Worm (Caenorhabditis elegans) whole organism, L1 larva: Measurements from ENCODE around the gene gro-1.

ENCODE experiments used
- C04F5.9 ChIP-seq: sonication (generic microtip); optimal IDR thresholded peaks from 2 replicates; lab custom pipeline; 2016; ENCODE audit warnings: missing genetic modification characterization, missing compliant biosample characterization
- C16A3.4 ChIP-seq: fragments of 150-350 bp; optimal IDR thresholded peaks from 2 replicates; lab custom pipeline; 2014; ENCODE audit warnings: missing biosample characterization, missing genetic modification characterization
- Y116A8C.19 ChIP-seq: sonication (generic microtip); optimal IDR thresholded peaks from 2 replicates; lab custom pipeline; 2016; ENCODE audit warnings: missing compliant biosample characterization, missing genetic modification characterization, borderline replicate concordance
- alr-1 ChIP-seq: fragments of 200-800 bp; sonication (Bioruptor generic); optimal IDR thresholded peaks from 2 replicates; lab custom pipeline; 2018; ENCODE audit warnings: borderline replicate concordance, mild to moderate bottlenecking, missing genetic modification characterization, missing compliant biosample characterization
- ceh-63 ChIP-seq: fragments of 200-800 bp; sonication (Bioruptor generic); optimal IDR thresholded peaks from 2 replicates; lab custom pipeline; 2018; ENCODE audit warnings: mild to moderate bottlenecking, missing genetic modification characterization, missing compliant biosample characterization
- ceh-8 ChIP-seq: fragments of 200-800 bp; sonication (Bioruptor generic); optimal IDR thresholded peaks from 2 replicates; lab custom pipeline; 2018; ENCODE audit warnings: mild to moderate bottlenecking, missing genetic modification characterization, moderate library complexity, missing compliant biosample characterization
- ceh-82 ChIP-seq, 3 experiments: fragments of 150-350 bp in 1 of 3; sonication (generic microtip) in 2 of 3; optimal IDR thresholded peaks; 2 replicates each; lab custom pipeline; 2014 to 2017; ENCODE audit warnings: missing biosample characterization in 3 of 3, missing genetic modification characterization in 3 of 3
- ceh-88 ChIP-seq: fragments of 200-800 bp; sonication (Bioruptor generic); IDR thresholded peaks from 2 replicates; pipeline ENCODE4 v1.3.6; 2022; ENCODE audit warnings: missing genetic modification characterization, missing compliant biosample characterization
- ceh-90 ChIP-seq: sonication (generic microtip); optimal IDR thresholded peaks from 2 replicates; lab custom pipeline; 2016; ENCODE audit warnings: missing genetic modification characterization, missing compliant biosample characterization
- ces-1 ChIP-seq: fragments of 150-350 bp; optimal IDR thresholded peaks from 2 replicates; lab custom pipeline; 2014; ENCODE audit warnings: missing biosample characterization, missing genetic modification reagents, missing genetic modification characterization
- dpl-1 ChIP-seq, 3 experiments: fragments of 150-350 bp in 2 of 3; sonication (generic microtip) in 1 of 3; optimal IDR thresholded peaks; 2 replicates each; lab custom pipeline; 2014 to 2017; ENCODE audit warnings: missing biosample characterization in 3 of 3, missing genetic modification characterization in 3 of 3, missing genetic modification reagents in 3 of 3
- dsc-1 ChIP-seq: sonication (generic microtip); optimal IDR thresholded peaks from 2 replicates; lab custom pipeline; 2016; ENCODE audit warnings: mild to moderate bottlenecking, missing genetic modification characterization, missing compliant biosample characterization
- efl-3 ChIP-seq: fragments of 200-800 bp; sonication (Bioruptor generic); optimal IDR thresholded peaks from 2 replicates; lab custom pipeline; 2018; ENCODE audit warnings: mild to moderate bottlenecking, missing genetic modification characterization, missing compliant biosample characterization
- elt-2 ChIP-seq: sonication (generic microtip); optimal IDR thresholded peaks from 2 replicates; lab custom pipeline; 2016; ENCODE audit warnings: missing genetic modification characterization, mild to moderate bottlenecking, inconsistent platforms, missing compliant biosample characterization, missing genetic modification reagents
- ets-5 ChIP-seq: fragments of 200-800 bp; sonication (Bioruptor generic); IDR thresholded peaks from 2 replicates; pipeline ENCODE4 v1.3.6; 2022; ENCODE audit warnings: missing genetic modification characterization, missing compliant biosample characterization
- fkh-10 ChIP-seq: sonication (generic microtip); optimal IDR thresholded peaks from 2 replicates; lab custom pipeline; 2017; ENCODE audit warnings: missing biosample characterization, missing genetic modification reagents, missing genetic modification characterization
- fkh-8 ChIP-seq: sonication (generic microtip); optimal IDR thresholded peaks from 2 replicates; lab custom pipeline; 2016; ENCODE audit warnings: mild to moderate bottlenecking, missing genetic modification characterization, missing compliant biosample characterization
- fos-1 ChIP-seq: fragments of 150-350 bp; optimal IDR thresholded peaks from 2 replicates; lab custom pipeline; 2014; ENCODE audit warnings: missing biosample characterization, missing genetic modification characterization
- hlh-17 ChIP-seq: fragments of 200-800 bp; sonication (Bioruptor generic); optimal IDR thresholded peaks from 2 replicates; lab custom pipeline; 2018; ENCODE audit warnings: missing genetic modification characterization, mild to moderate bottlenecking, missing compliant biosample characterization, moderate library complexity, borderline replicate concordance
- hlh-4 ChIP-seq: sonication (generic microtip); optimal IDR thresholded peaks from 2 replicates; lab custom pipeline; 2016; ENCODE audit warnings: mild to moderate bottlenecking, missing genetic modification characterization, missing compliant biosample characterization
- jun-1 ChIP-seq: fragments of 150-350 bp; optimal IDR thresholded peaks from 2 replicates; lab custom pipeline; 2014; ENCODE audit warnings: missing biosample characterization, missing genetic modification reagents, missing genetic modification characterization
- lin-14 ChIP-seq: fragments of 200-800 bp; sonication (Bioruptor generic); optimal IDR thresholded peaks from 2 replicates; lab custom pipeline; 2018; ENCODE audit warnings: mild to moderate bottlenecking, missing genetic modification characterization, moderate library complexity, missing compliant biosample characterization
- lin-15B ChIP-seq: fragments of 150-350 bp; sonication (generic microtip); optimal IDR thresholded peaks from 3 replicates; lab custom pipeline; 2014; ENCODE audit warnings: missing biosample characterization, missing genetic modification characterization
- lir-3 ChIP-seq: sonication (generic microtip); optimal IDR thresholded peaks from 2 replicates; lab custom pipeline; 2016; ENCODE audit warnings: mild to moderate bottlenecking, missing genetic modification characterization, moderate library complexity, missing compliant biosample characterization; ENCODE audit not compliant: poor library complexity
- lsy-2 ChIP-seq, 2 experiments: fragments of 150-350 bp; optimal IDR thresholded peaks; 2 replicates each; lab custom pipeline; 2014; ENCODE audit warnings: missing biosample characterization in 2 of 2, missing genetic modification characterization in 2 of 2
- mdl-1 ChIP-seq, 2 experiments: fragments of 150-350 bp; optimal IDR thresholded peaks; 2 replicates each; lab custom pipeline; 2014 to 2017; ENCODE audit warnings: missing biosample characterization in 2 of 2, missing genetic modification characterization in 2 of 2, inconsistent platforms in 1 of 2
- mep-1 ChIP-seq: fragments of 150-350 bp; optimal IDR thresholded peaks from 2 replicates; lab custom pipeline; 2014; ENCODE audit warnings: missing biosample characterization, missing genetic modification characterization
- nhr-237 ChIP-seq: fragments of 150-350 bp; optimal IDR thresholded peaks from 2 replicates; lab custom pipeline; 2014; ENCODE audit warnings: missing biosample characterization, missing genetic modification characterization
- nhr-28 ChIP-seq: fragments of 150-350 bp; optimal IDR thresholded peaks from 2 replicates; lab custom pipeline; 2014; ENCODE audit warnings: missing biosample characterization, missing genetic modification characterization
- nhr-47 ChIP-seq: sonication (generic microtip); optimal IDR thresholded peaks from 2 replicates; lab custom pipeline; 2016; ENCODE audit warnings: mild to moderate bottlenecking, missing genetic modification characterization, moderate library complexity, missing compliant biosample characterization
- nhr-71 ChIP-seq: sonication (generic microtip); optimal IDR thresholded peaks from 2 replicates; lab custom pipeline; 2016; ENCODE audit warnings: mild to moderate bottlenecking, missing genetic modification characterization, moderate library complexity, missing compliant biosample characterization
- nhr-77 ChIP-seq: fragments of 150-350 bp; optimal IDR thresholded peaks from 2 replicates; lab custom pipeline; 2014; ENCODE audit warnings: missing biosample characterization, missing genetic modification characterization
- nhr-84 ChIP-seq: sonication (generic microtip); optimal IDR thresholded peaks from 2 replicates; lab custom pipeline; 2017; ENCODE audit warnings: missing biosample characterization, missing genetic modification characterization
- nhr-85 ChIP-seq: sonication (generic microtip); peaks from one replicate; lab custom pipeline; 2016; ENCODE audit warnings: missing genetic modification characterization, inconsistent platforms, missing compliant biosample characterization
- pag-3 ChIP-seq: sonication (generic microtip); optimal IDR thresholded peaks from 2 replicates; lab custom pipeline; 2017; ENCODE audit warnings: missing genetic modification characterization, mild to moderate bottlenecking, missing compliant biosample characterization, antibody characterized with exemption, borderline replicate concordance; ENCODE audit not compliant: insufficient read depth
- pax-3 ChIP-seq: fragments of 200-800 bp; sonication (Bioruptor generic); optimal IDR thresholded peaks from 2 replicates; lab custom pipeline; 2018; ENCODE audit warnings: mild to moderate bottlenecking, missing genetic modification characterization, moderate library complexity, missing compliant biosample characterization
- snu-23 ChIP-seq: sonication (generic microtip); optimal IDR thresholded peaks from 2 replicates; lab custom pipeline; 2016; ENCODE audit warnings: missing genetic modification characterization, missing compliant biosample characterization
- sox-4 ChIP-seq: sonication (generic microtip); optimal IDR thresholded peaks from 2 replicates; lab custom pipeline; 2016; ENCODE audit warnings: missing genetic modification characterization, missing compliant biosample characterization
- sup-37 ChIP-seq: fragments of 200-800 bp; sonication (Bioruptor generic); optimal IDR thresholded peaks from 2 replicates; lab custom pipeline; 2018; ENCODE audit warnings: mild to moderate bottlenecking, missing genetic modification characterization, missing compliant biosample characterization
- swsn-7 ChIP-seq: sonication (generic microtip); optimal IDR thresholded peaks from 2 replicates; lab custom pipeline; 2016; ENCODE audit warnings: missing genetic modification characterization, missing compliant biosample characterization
- tbx-2 ChIP-seq: sonication (generic microtip); optimal IDR thresholded peaks from 2 replicates; lab custom pipeline; 2016; ENCODE audit warnings: missing genetic modification characterization, missing compliant biosample characterization
- tlp-1 ChIP-seq: fragments of 150-350 bp; optimal IDR thresholded peaks from 2 replicates; lab custom pipeline; 2014; ENCODE audit warnings: missing biosample characterization, missing genetic modification characterization
- unc-98 ChIP-seq: fragments of 200-800 bp; sonication (Bioruptor generic); IDR thresholded peaks from 2 replicates; pipeline ENCODE4 v1.3.6; 2022; ENCODE audit warnings: missing genetic modification characterization, missing compliant biosample characterization
- xbp-1 ChIP-seq: sonication (generic microtip); optimal IDR thresholded peaks from 2 replicates; lab custom pipeline; 2016; ENCODE audit warnings: missing genetic modification characterization, missing compliant biosample characterization
- ztf-11 ChIP-seq, 2 experiments: sonication (generic microtip); optimal IDR thresholded peaks; 2 replicates each; lab custom pipeline; 2016 to 2017; ENCODE audit warnings: missing genetic modification characterization in 2 of 2, missing biosample characterization in 1 of 2, missing compliant biosample characterization in 1 of 2

Gene gro-1

DNA sequence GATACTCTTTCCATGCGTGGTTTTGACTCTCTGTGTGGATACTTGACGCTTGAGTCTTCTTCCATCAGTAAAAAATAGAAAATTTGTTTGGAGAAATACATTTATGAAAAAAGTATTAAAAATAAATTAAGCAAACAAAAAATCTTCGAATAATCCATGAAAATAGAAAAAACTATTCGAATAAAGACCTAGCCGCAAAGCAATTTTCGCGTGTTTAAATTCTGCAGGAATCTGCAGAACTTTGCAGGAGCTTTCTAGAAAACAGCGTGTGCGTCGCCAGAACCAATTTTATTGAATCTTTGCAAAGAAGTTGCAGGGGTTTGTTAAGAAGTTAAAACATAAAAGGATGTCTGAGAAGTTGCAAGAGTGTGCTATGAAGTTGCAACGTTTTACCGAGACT lies 21.3 kb downstream of the gro-1 start, which contains the start of gene ZC395.11:
ZC395.11 (minus strand) TSS at position 101 of the 400 bp plus-strand sequence.
- TF ChIP-seq efl-3 (no peak), C04F5.9 (tag; lab: Kevin White, UChicago) (no peak), unc-98 (no peak), alr-1 (tag; lab: Kevin White, UChicago) (no peak), dpl-1 (GFP tag; optimal IDR thresholded peaks at IDR 0.05; lab: Kevin White, UChicago) (no peak), lsy-2 (tag; optimal IDR thresholded peaks at IDR 0.05; lab: Kevin White, UChicago) (no peak), jun-1 (no peak), sox-4 (tag; lab: Kevin White, UChicago) (no peak), ceh-88 (GFP tag; lab: Robert Waterston, UW) (no peak), mep-1 (tag; lab: Kevin White, UChicago) (no peak), fkh-8 (tag; lab: Kevin White, UChicago) (no peak), C16A3.4 (no peak), fos-1 (tag; lab: Kevin White, UChicago) (no peak), nhr-71 (tag; lab: Kevin White, UChicago) (no peak), ceh-63 (GFP tag; lab: Kevin White, UChicago) (no peak), swsn-7 (no peak), lir-3 (tag; lab: Kevin White, UChicago) (no peak)

DNA sequence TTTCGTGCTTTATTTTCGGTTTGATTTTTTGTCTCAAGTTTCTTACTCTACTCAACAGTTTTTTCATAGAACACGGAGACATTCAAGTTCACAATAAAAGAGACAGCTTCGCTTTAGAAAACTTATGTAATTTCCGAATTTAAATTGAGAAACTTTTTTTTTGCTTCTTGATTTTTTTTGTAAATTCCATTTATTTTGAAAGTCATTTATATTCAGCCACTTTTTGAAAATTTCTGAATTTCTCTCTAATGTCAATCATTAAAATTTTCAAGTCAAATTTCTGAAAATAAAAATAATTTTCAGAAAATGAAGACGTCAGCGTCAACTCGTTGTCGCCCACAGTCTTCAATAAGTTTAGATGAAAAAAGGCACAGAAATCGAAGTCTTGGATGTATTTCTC lies 23.0 kb downstream of the gro-1 start, which contains the start of gene T15B12.1:
T15B12.1 (plus strand) TSS at position 301 of the 400 bp plus-strand sequence.
- TF ChIP-seq xbp-1 (tag; lab: Kevin White, UChicago) = no peak
- TF ChIP-seq dpl-1 (GFP tag; optimal IDR thresholded peaks at IDR 0.05; lab: Kevin White, UChicago) = no peak
- TF ChIP-seq elt-2 (tag; lab: Kevin White, UChicago) = no peak
- TF ChIP-seq ztf-11 (tag; optimal IDR thresholded peaks at IDR 0.05; lab: Kevin White, UChicago) = no peak
- TF ChIP-seq lsy-2 (tag; optimal IDR thresholded peaks at IDR 0.05; lab: Kevin White, UChicago) = no peak
- TF ChIP-seq dsc-1 = no peak
- no peak for TF ChIP-seq nhr-84 (tag; lab: Kevin White, UChicago)
- no peak for TF ChIP-seq lin-14 (GFP tag; lab: Kevin White, UChicago)
- no peak for TF ChIP-seq Y116A8C.19 (tag; lab: Kevin White, UChicago)
- no peak for TF ChIP-seq snu-23 (GFP tag; lab: Kevin White, UChicago)
- TF ChIP-seq nhr-47 (tag; lab: Kevin White, UChicago) = no peak
- TF ChIP-seq ceh-8 (GFP tag; lab: Kevin White, UChicago) = no peak
- TF ChIP-seq unc-98 = no peak

DNA sequence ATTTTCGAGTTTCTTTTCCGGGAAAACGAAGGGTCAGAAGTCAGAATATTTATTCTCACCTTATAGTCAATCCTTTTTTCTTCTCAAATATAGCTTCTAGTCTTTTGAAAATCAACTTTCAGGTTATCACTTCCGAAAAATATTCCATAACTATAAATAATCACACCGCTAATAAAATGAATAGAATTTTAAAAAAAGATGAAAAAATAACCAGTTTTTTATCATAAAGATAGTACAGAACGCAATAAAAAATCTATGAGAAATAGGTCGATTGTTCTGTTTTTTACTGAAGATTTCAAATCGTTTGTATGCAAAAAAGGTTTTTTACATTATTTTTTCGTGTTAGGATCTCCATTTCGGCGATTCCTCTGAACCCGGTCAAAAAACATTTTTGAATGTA lies 25.3 kb downstream of the gro-1 start:
- TF ChIP-seq tbx-2 = no peak
- no peak for TF ChIP-seq mdl-1 (tag; optimal IDR thresholded peaks at IDR 0.05; lab: Kevin White, UChicago)
- no peak for TF ChIP-seq ceh-90 (tag; lab: Kevin White, UChicago)
- no peak for TF ChIP-seq ets-5 (GFP tag; lab: Robert Waterston, UW)
- TF ChIP-seq C16A3.4 = no peak
- no peak for TF ChIP-seq hlh-17 (GFP tag; lab: Kevin White, UChicago)
- TF ChIP-seq nhr-28 (tag; lab: Kevin White, UChicago) = no peak
- no peak for TF ChIP-seq fos-1 (tag; lab: Kevin White, UChicago)
- no peak for TF ChIP-seq ceh-63 (GFP tag; lab: Kevin White, UChicago)
- no peak for TF ChIP-seq lsy-2 (tag; optimal IDR thresholded peaks at IDR 0.05; lab: Kevin White, UChicago)
- no peak for TF ChIP-seq hlh-4 (tag; lab: Kevin White, UChicago)
- no peak for TF ChIP-seq tlp-1 (tag; lab: Kevin White, UChicago)
- TF ChIP-seq lin-15B = no peak

- TF ChIP-seq hlh-17 (GFP tag; lab: Kevin White, UChicago) = no peak
- TF ChIP-seq nhr-77 (tag; lab: Kevin White, UChicago) = no peak
- TF ChIP-seq dpl-1 (GFP tag; optimal IDR thresholded peaks at IDR 0.05; lab: Kevin White, UChicago) = no peak
- no peak for TF ChIP-seq ceh-82 (tag; optimal IDR thresholded peaks at IDR 0.05; lab: Kevin White, UChicago)
- no peak for TF ChIP-seq nhr-237 (tag; lab: Kevin White, UChicago)
- no peak for TF ChIP-seq lsy-2 (tag; optimal IDR thresholded peaks at IDR 0.05; lab: Kevin White, UChicago)
- TF ChIP-seq fkh-10 = no peak
- no peak for TF ChIP-seq pag-3 (tag; lab: Kevin White, UChicago)
- TF ChIP-seq ces-1 (GFP tag; lab: Kevin White, UChicago) = no peak
- no peak for TF ChIP-seq unc-98
- no peak for TF ChIP-seq nhr-85 (tag; lab: Kevin White, UChicago)
- TF ChIP-seq pax-3 (tag; lab: Kevin White, UChicago) = no peak
- no peak for TF ChIP-seq sup-37 (GFP tag; lab: Kevin White, UChicago)
Measured at ce11 chrIII:5291281-5291680, 26.4 kb downstream of the gro-1 start.
